Worm (Caenorhabditis elegans) whole organism, mixed stage, embryonic: Measurements from ENCODE around the gene mdf-2.

Experiments
- elt-1 ChIP-seq: sonication (generic microtip); optimal IDR thresholded peaks from 2 replicates; lab custom pipeline; 2017; ENCODE audit warnings: missing genetic modification characterization, mild to moderate bottlenecking, missing compliant biosample characterization, antibody characterized with exemption, moderate library complexity, borderline replicate concordance; ENCODE audit not compliant: insufficient read depth
- elt-3 ChIP-seq: fragments of 150-350 bp; optimal IDR thresholded peaks from 2 replicates; lab custom pipeline; 2014; ENCODE audit warnings: missing biosample characterization, missing genetic modification characterization
- lsy-2 ChIP-seq: fragments of 150-350 bp; optimal IDR thresholded peaks from 2 replicates; lab custom pipeline; 2014; ENCODE audit warnings: missing biosample characterization, missing genetic modification characterization
- ztf-11 ChIP-seq: fragments of 150-350 bp; optimal IDR thresholded peaks from 2 replicates; lab custom pipeline; 2014; ENCODE audit warnings: missing biosample characterization, missing genetic modification characterization

- TF ChIP-seq elt-1 (tag; lab: Kevin White, UChicago) (no peak), elt-3 (tag; lab: Kevin White, UChicago) (no peak), lsy-2 (tag; lab: Kevin White, UChicago) (no peak), ztf-11 (no peak)
These were observed 30.5 kb downstream of the mdf-2 start, which contains the start of gene Y69A2AR.32 for ce11 chrIV:2610409-2610808.
